Fruit fly (Drosophila melanogaster) whole organism, embryonic: ENCODE measurements around the gene CG14342.

Experiments used
- Asciz ChIP-seq: fragments of 200-800 bp; sonication (Bioruptor generic); optimal IDR thresholded peaks from 2 replicates; lab custom pipeline; 2017; ENCODE audit warnings: missing biosample characterization, mild to moderate bottlenecking, missing genetic modification characterization, missing genetic modification reagents
- CG2712 ChIP-seq: fragments of 200-800 bp; optimal IDR thresholded peaks from 3 replicates; lab custom pipeline; 2019; ENCODE audit warnings: missing biosample characterization, mild to moderate bottlenecking, missing genetic modification characterization, moderate library complexity
- CG3065 ChIP-seq: fragments of 200-800 bp; sonication (Bioruptor generic); optimal IDR thresholded peaks from 2 replicates; lab custom pipeline; 2016; ENCODE audit warnings: missing biosample characterization, missing genetic modification characterization
- CG9932 ChIP-seq: fragments of 200-800 bp; sonication (Bioruptor generic); IDR thresholded peaks from 2 replicates; pipeline ENCODE4 v1.3.6; 2022; ENCODE audit warnings: missing biosample characterization, missing genetic modification characterization
- Lim3 ChIP-seq: fragments of 200-800 bp; sonication (Bioruptor generic); IDR thresholded peaks from 2 replicates; pipeline ENCODE4 v1.3.6; 2022; ENCODE audit warnings: missing biosample characterization, missing genetic modification characterization
- Lpt ChIP-seq: fragments of >200 bp; optimal IDR thresholded peaks from 2 replicates; lab custom pipeline; 2018; ENCODE audit warnings: missing biosample characterization, missing genetic modification characterization
- Meics ChIP-seq: fragments of 200-800 bp; sonication (Bioruptor generic); optimal IDR thresholded peaks from 2 replicates; lab custom pipeline; 2017; ENCODE audit warnings: missing biosample characterization, mild to moderate bottlenecking, missing genetic modification characterization
- Stat92E ChIP-seq, 3 experiments: fragments of >200 bp in 2 of 3; fragments of 200-800 bp in 1 of 3; sonication (Bioruptor generic) in 1 of 3; optimal IDR thresholded peaks; 2 replicates each; lab custom pipeline; 2017 to 2019; ENCODE audit warnings: missing biosample characterization in 3 of 3, missing genetic modification characterization in 3 of 3, mild to moderate bottlenecking in 1 of 3, moderate library complexity in 1 of 3
- her ChIP-seq: fragments of 200-800 bp; sonication (Bioruptor generic); optimal IDR thresholded peaks from 2 replicates; lab custom pipeline; 2016; ENCODE audit warnings: missing biosample characterization, missing genetic modification characterization
- hkb ChIP-seq, 2 experiments: fragments of 200-800 bp in 1 of 2; fragments of >200 bp in 1 of 2; sonication (Bioruptor generic) in 1 of 2; IDR thresholded peaks in 1 of 2; optimal IDR thresholded peaks in 1 of 2; 2 replicates each; pipeline versions ENCODE4 v1.3.6 to Lab custom; 2017 to 2022; ENCODE audit warnings: missing biosample characterization in 1 of 2, missing genetic modification characterization in 1 of 2
- sens ChIP-seq: fragments of 200-800 bp; sonication (Bioruptor generic); peaks from one replicate; lab custom pipeline; 2016; ENCODE audit warnings: missing biosample characterization, missing genetic modification characterization

DNA sequence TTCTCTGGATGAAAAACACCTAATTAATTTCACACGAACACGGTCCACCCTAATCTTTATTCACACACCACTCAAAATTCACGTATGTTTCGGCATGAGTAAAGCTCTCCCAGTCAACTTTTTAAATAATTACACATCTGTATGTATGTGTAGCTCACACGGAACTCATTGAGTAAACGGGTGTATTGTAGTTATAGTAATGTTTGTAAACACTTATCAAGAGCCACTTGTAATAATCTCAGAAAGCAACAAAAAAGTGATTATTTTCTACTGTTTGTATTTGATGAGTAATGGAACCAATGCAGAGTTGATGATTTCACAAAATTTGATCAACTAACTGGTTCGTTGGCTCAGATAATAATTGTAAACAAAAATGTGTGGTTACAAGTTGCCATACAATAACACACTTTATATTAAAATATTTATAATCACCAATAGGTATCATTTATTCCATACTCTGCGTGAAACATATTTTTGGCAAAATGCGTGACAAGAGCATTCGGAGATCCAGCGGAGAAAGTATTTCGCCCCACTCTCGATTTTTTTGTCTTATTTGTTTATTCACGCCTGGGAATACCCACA lies 14.0 kb downstream of the CG14342 start:
- no peak for TF ChIP-seq CG2712 (tag; lab: Kevin White, UChicago)
- TF ChIP-seq Stat92E (GFP tag; optimal IDR thresholded peaks at IDR 0.05; lab: Kevin White, UChicago), result no peak
- no peak for TF ChIP-seq Asciz
- no peak for TF ChIP-seq CG3065 (GFP tag; lab: Kevin White, UChicago)
- TF ChIP-seq Lim3, result no peak
- no peak for TF ChIP-seq sens (GFP tag; lab: Kevin White, UChicago)
- no peak for TF ChIP-seq Lpt
- TF ChIP-seq Meics (GFP tag; lab: Kevin White, UChicago), result no peak
- TF ChIP-seq her (GFP tag; lab: Kevin White, UChicago), result no peak
- peak; percentile 24 for TF ChIP-seq CG9932
- TF ChIP-seq hkb (optimal IDR thresholded peaks at IDR 0.05; lab: Kevin White, UChicago), result no peak
- TF ChIP-seq hkb (GFP tag; IDR thresholded peaks at IDR 0.05; lab: Robert Waterston, UW), result no peak
